Fruit fly (Drosophila melanogaster) whole organism, wandering third instar larva: ENCODE measurements around the gene ACXA.

Experiments
- Abd-B ChIP-seq: fragments of >200 bp; optimal IDR thresholded peaks from 2 replicates; lab custom pipeline; 2017; ENCODE audit warnings: missing biosample characterization, missing genetic modification characterization
- CG32264 ChIP-seq: fragments of 200-800 bp; sonication (Bioruptor generic); optimal IDR thresholded peaks from 2 replicates; lab custom pipeline; 2016; ENCODE audit warnings: missing biosample characterization, missing genetic modification characterization
- CG9705 ChIP-seq: fragments of 200-800 bp; sonication (Bioruptor generic); optimal IDR thresholded peaks from 2 replicates; lab custom pipeline; 2018; ENCODE audit warnings: missing biosample characterization, mild to moderate bottlenecking, missing genetic modification characterization
- CrebA ChIP-seq: fragments of 200-800 bp; sonication (Bioruptor generic); optimal IDR thresholded peaks from 2 replicates; lab custom pipeline; 2016; ENCODE audit warnings: missing biosample characterization, mild to moderate bottlenecking, missing genetic modification characterization, borderline replicate concordance
- Dfd ChIP-seq: fragments of >200 bp; optimal IDR thresholded peaks from 2 replicates; lab custom pipeline; 2017; ENCODE audit warnings: missing biosample characterization, missing genetic modification characterization
- Dif ChIP-seq: fragments of 200-275, 200-300 bp; sonication (Bioruptor generic); optimal IDR thresholded peaks from 2 replicates; lab custom pipeline; 2018; ENCODE audit warnings: missing biosample characterization, missing genetic modification characterization; ENCODE audit not compliant: partially characterized antibody
- GATAd ChIP-seq: sonication (Bioruptor generic); optimal IDR thresholded peaks from 2 replicates; lab custom pipeline; 2016; ENCODE audit warnings: missing biosample characterization, missing genetic modification characterization
- HLH106 ChIP-seq: fragments of 200-800 bp; optimal IDR thresholded peaks from 3 replicates; lab custom pipeline; 2019; ENCODE audit warnings: missing biosample characterization, mild to moderate bottlenecking, missing genetic modification characterization, moderate library complexity
- Hnf4 ChIP-seq: fragments of 200-800 bp; sonication (Bioruptor generic); optimal IDR thresholded peaks from 2 replicates; lab custom pipeline; 2016; ENCODE audit warnings: missing biosample characterization, mild to moderate bottlenecking, missing genetic modification characterization
- Hr78 ChIP-seq: fragments of >200 bp; optimal IDR thresholded peaks from 2 replicates; lab custom pipeline; 2017; ENCODE audit warnings: missing biosample characterization, missing genetic modification characterization
- Hr83 ChIP-seq: fragments of 200-300 bp; sonication (Bioruptor generic); optimal IDR thresholded peaks from 2 replicates; lab custom pipeline; 2016; ENCODE audit warnings: missing biosample characterization, mild to moderate bottlenecking, missing genetic modification characterization, moderate library complexity; ENCODE audit not compliant: poor library complexity, severe bottlenecking
- Jra ChIP-seq: sonication (Bioruptor generic); optimal IDR thresholded peaks from 2 replicates; lab custom pipeline; 2016; ENCODE audit warnings: missing biosample characterization, missing genetic modification characterization
- Mio ChIP-seq: sonication (Bioruptor generic); optimal IDR thresholded peaks from 2 replicates; lab custom pipeline; 2016; ENCODE audit warnings: missing biosample characterization, missing genetic modification characterization
- Myc ChIP-seq: fragments of >200 bp; optimal IDR thresholded peaks from 2 replicates; lab custom pipeline; 2017
- N ChIP-seq: fragments of >200 bp; optimal IDR thresholded peaks from 2 replicates; lab custom pipeline; 2018; ENCODE audit warnings: missing biosample characterization, missing external identifiers, missing genetic modification characterization
- OdsH ChIP-seq: fragments of 200-800 bp; sonication (Bioruptor generic); optimal IDR thresholded peaks from 2 replicates; lab custom pipeline; 2016; ENCODE audit warnings: missing biosample characterization, mild to moderate bottlenecking, missing genetic modification characterization
- Rel ChIP-seq, 2 experiments: fragments of 200-800 bp; sonication (Bioruptor generic) in 1 of 2; optimal IDR thresholded peaks; 2 replicates in 1 of 2; 3 replicates in 1 of 2; lab custom pipeline; 2016 to 2019; ENCODE audit warnings: mild to moderate bottlenecking in 2 of 2, missing biosample characterization in 2 of 2, missing genetic modification characterization in 2 of 2, moderate library complexity in 1 of 2
- Sp1 ChIP-seq: fragments of 200-800 bp; sonication (Bioruptor generic); optimal IDR thresholded peaks from 3 replicates; lab custom pipeline; 2019; ENCODE audit warnings: missing biosample characterization, mild to moderate bottlenecking, missing genetic modification characterization, moderate library complexity
- Vsx2 ChIP-seq: fragments of 200-300, 225-300 bp; sonication (Bioruptor generic); optimal IDR thresholded peaks from 2 replicates; lab custom pipeline; 2018; ENCODE audit warnings: missing biosample characterization, missing genetic modification characterization; ENCODE audit not compliant: partially characterized antibody
- br ChIP-seq: fragments of 200-800 bp; sonication (Bioruptor generic); optimal IDR thresholded peaks from 2 replicates; lab custom pipeline; 2016; ENCODE audit warnings: missing biosample characterization, missing genetic modification characterization
- brk ChIP-seq: fragments of 200-800 bp; sonication (Bioruptor generic); optimal IDR thresholded peaks from 2 replicates; lab custom pipeline; 2016; ENCODE audit warnings: missing biosample characterization, mild to moderate bottlenecking, missing genetic modification characterization
- dl ChIP-seq, 2 experiments: fragments of 175-275, 200-275 bp in 1 of 2; fragments of 200-275 bp in 1 of 2; sonication (Bioruptor generic); optimal IDR thresholded peaks; lab custom pipeline; 2018; ENCODE audit warnings: mild to moderate bottlenecking in 2 of 2, missing biosample characterization in 2 of 2, missing genetic modification characterization in 2 of 2, moderate library complexity in 2 of 2; ENCODE audit not compliant: partially characterized antibody in 2 of 2, insufficient read depth in 1 of 2
- dmrt93B ChIP-seq: fragments of 200-800 bp; sonication (Bioruptor generic); optimal IDR thresholded peaks from 2 replicates; lab custom pipeline; 2018; ENCODE audit warnings: missing biosample characterization, mild to moderate bottlenecking, missing genetic modification characterization
- dsf ChIP-seq: sonication (Bioruptor generic); optimal IDR thresholded peaks from 2 replicates; lab custom pipeline; 2016; ENCODE audit warnings: missing biosample characterization, missing genetic modification characterization, borderline replicate concordance
- ey ChIP-seq: fragments of 200-800 bp; sonication (Bioruptor generic); optimal IDR thresholded peaks from 2 replicates; lab custom pipeline; 2016; ENCODE audit warnings: missing biosample characterization, missing genetic modification characterization
- foxo ChIP-seq, 2 experiments: fragments of 200-800 bp; sonication (Bioruptor generic); optimal IDR thresholded peaks; 2 replicates in 1 of 2; 3 replicates in 1 of 2; lab custom pipeline; 2016 to 2017; ENCODE audit warnings: missing biosample characterization in 2 of 2, missing genetic modification characterization in 2 of 2
- fru ChIP-seq: fragments of 200-800 bp; sonication (Bioruptor generic); optimal IDR thresholded peaks from 3 replicates; lab custom pipeline; 2016; ENCODE audit warnings: missing biosample characterization, mild to moderate bottlenecking, missing genetic modification characterization
- h ChIP-seq: fragments of 200-800 bp; sonication (Bioruptor generic); optimal IDR thresholded peaks from 3 replicates; lab custom pipeline; 2016; ENCODE audit warnings: missing biosample characterization, mild to moderate bottlenecking, missing genetic modification characterization
- jim ChIP-seq: fragments of 175-275, 200-325 bp; sonication (Bioruptor generic); optimal IDR thresholded peaks from 2 replicates; lab custom pipeline; 2016; ENCODE audit warnings: missing biosample characterization, mild to moderate bottlenecking, missing genetic modification characterization
- lola ChIP-seq: fragments of >200 bp; optimal IDR thresholded peaks from 2 replicates; lab custom pipeline; 2017; ENCODE audit warnings: missing biosample characterization, missing genetic modification characterization
- pan ChIP-seq: fragments of >200 bp; optimal IDR thresholded peaks from 2 replicates; lab custom pipeline; 2017
- psq ChIP-seq: fragments of 200-800 bp; sonication (Bioruptor generic); optimal IDR thresholded peaks from 3 replicates; lab custom pipeline; 2017; ENCODE audit warnings: missing biosample characterization, mild to moderate bottlenecking, missing genetic modification characterization, moderate library complexity
- rgr ChIP-seq: fragments of 200-800 bp; sonication (Bioruptor generic); optimal IDR thresholded peaks from 3 replicates; lab custom pipeline; 2016; ENCODE audit warnings: missing biosample characterization, mild to moderate bottlenecking, missing genetic modification characterization
- sage ChIP-seq: fragments of 200-800 bp; sonication (Bioruptor generic); optimal IDR thresholded peaks from 2 replicates; lab custom pipeline; 2016; ENCODE audit warnings: missing biosample characterization, mild to moderate bottlenecking, missing genetic modification characterization
- sv ChIP-seq: fragments of 200-800 bp; sonication (Bioruptor generic); optimal IDR thresholded peaks from 3 replicates; lab custom pipeline; 2016; ENCODE audit warnings: missing biosample characterization, missing genetic modification characterization
- tai ChIP-seq: sonication (Bioruptor generic); optimal IDR thresholded peaks from 2 replicates; lab custom pipeline; 2016; ENCODE audit warnings: missing biosample characterization, missing genetic modification characterization
- usp ChIP-seq: fragments of >200 bp; optimal IDR thresholded peaks from 2 replicates; lab custom pipeline; 2017; ENCODE audit warnings: missing biosample characterization, missing genetic modification characterization
- woc ChIP-seq: sonication (Bioruptor generic); optimal IDR thresholded peaks from 2 replicates; lab custom pipeline; 2016; ENCODE audit warnings: missing biosample characterization, mild to moderate bottlenecking, missing genetic modification characterization

ACXA gene

DNA sequence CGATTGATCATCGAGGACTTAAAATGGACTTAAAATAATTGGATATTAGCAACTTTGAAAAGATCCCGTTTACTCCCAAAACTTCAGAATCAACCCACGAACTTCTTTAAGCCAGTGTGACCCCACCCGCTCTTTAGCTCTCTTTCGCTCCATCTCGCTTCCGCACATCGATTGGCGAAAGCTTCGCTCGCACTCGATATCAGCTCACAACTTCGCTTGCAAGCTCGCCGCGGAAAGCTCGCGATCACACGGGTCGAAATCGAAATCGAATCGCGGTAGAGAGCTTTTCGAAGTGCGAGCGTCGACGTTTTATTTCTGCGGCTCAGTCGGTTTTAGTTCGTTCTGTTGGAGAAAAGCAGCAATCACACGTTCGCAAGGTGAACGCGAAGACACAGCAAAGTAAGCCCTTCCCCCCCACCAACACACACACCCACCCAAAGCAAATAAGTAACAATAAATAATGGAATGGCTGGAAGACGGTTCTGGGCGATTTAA is 53.2 kb downstream of the ACXA start, which contains the start of gene Vha68-2:
TSS of gene Vha68-2 (plus strand) at position 278 of the 495 bp plus-strand sequence.
- TF ChIP-seq brk (GFP tag; lab: Kevin White, UChicago) (no peak), Rel (GFP tag; optimal IDR thresholded peaks at IDR 0.05; lab: Kevin White, UChicago) (no peak), Rel (tag; optimal IDR thresholded peaks at IDR 0.05; lab: Kevin White, UChicago) (peak; percentile 69), pan (no peak), br (GFP tag; lab: Kevin White, UChicago) (peak; percentile 55), rgr (peak; percentile 84), Dfd (GFP tag; lab: Kevin White, UChicago) (no peak), Vsx2 (GFP tag; lab: Kevin White, UChicago) (no peak), GATAd (GFP tag; lab: Kevin White, UChicago) (no peak), Jra (GFP tag; lab: Kevin White, UChicago) (no peak), jim (GFP tag; lab: Kevin White, UChicago) (no peak), dsf (GFP tag; lab: Kevin White, UChicago) (no peak), Mio (no peak), CG9705 (peak; percentile 40), Sp1 (GFP tag; lab: Kevin White, UChicago) (peak; percentile 61), Abd-B (GFP tag; lab: Kevin White, UChicago) (no peak), psq (no peak), tai (GFP tag; lab: Kevin White, UChicago) (no peak), sage (GFP tag; lab: Kevin White, UChicago) (no peak), Hr83 (GFP tag; lab: Kevin White, UChicago) (no peak), dmrt93B (no peak), Hnf4 (GFP tag; lab: Kevin White, UChicago) (peak; percentile 45), OdsH (GFP tag; lab: Kevin White, UChicago) (no peak), lola (GFP tag; lab: Kevin White, UChicago) (no peak), Hr78 (GFP tag; lab: Kevin White, UChicago) (no peak), woc (GFP tag; lab: Kevin White, UChicago) (peak; percentile 70), ey (GFP tag; lab: Kevin White, UChicago) (peak; percentile 34), N (GFP tag; lab: Kevin White, UChicago) (no peak), Dif (GFP tag; lab: Kevin White, UChicago) (no peak), HLH106 (tag; lab: Kevin White, UChicago) (no peak), foxo (GFP tag; optimal IDR thresholded peaks at IDR 0.05; lab: Kevin White, UChicago) (peak in 1 of 2 experiments; percentile 49), fru (peak; percentile 48), usp (no peak), sv (GFP tag; lab: Kevin White, UChicago) (no peak), CG32264 (no peak), h (GFP tag; lab: Kevin White, UChicago) (peak; percentile 5), CrebA (peak; percentile 20), dl (GFP tag; optimal IDR thresholded peaks at IDR 0.05; lab: Kevin White, UChicago; ENCODE audit: insufficient read depth in 1 of 2, partially characterized antibody in 2 of 2) (no peak), Myc (lab: Kevin White, UChicago) (no peak)

DNA sequence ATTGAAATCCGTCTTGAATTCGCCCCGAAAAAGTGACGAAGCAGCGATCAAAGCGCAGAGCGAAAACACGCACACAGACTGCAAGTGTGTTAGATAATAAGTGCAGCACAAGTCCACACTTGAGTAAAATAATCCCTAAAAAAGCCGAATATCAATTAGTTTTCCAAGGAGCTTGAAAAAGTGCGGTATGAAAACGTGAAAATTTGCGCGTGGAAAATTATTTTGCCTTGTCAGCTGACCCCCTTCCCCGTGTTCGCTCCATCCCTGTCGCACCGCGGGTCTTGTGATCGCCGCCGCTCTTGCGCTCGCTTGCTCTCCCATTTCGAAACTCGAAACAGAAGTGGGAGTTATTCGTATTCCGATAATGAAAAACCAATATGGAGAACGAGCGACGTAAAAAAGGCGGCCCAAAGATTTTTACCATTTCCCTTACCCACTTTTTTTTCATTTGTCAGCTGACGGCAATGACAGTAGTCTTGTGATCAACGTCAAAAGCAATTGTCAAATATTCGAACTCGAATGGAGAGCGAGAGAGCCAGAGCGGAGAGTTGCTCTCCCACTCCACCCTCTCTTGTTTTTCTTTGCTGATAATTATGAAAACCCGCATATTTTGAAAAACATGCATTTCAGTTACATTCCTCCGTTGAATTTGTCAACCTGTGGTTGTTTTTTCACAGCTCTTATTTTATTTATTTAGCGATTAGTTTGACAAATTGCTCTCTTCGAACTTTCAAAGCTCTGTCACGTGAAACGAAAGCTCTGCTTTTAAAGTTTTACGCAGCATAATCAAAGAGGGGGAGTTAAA is 53.9 kb downstream of the ACXA start:
- TF ChIP-seq Myc (lab: Kevin White, UChicago) (no peak), CrebA (peak; percentile 51), N (GFP tag; lab: Kevin White, UChicago) (no peak), Hnf4 (GFP tag; lab: Kevin White, UChicago) (no peak), Dif (GFP tag; lab: Kevin White, UChicago) (peak; percentile 19), sage (GFP tag; lab: Kevin White, UChicago) (peak; percentile 1), psq (peak; percentile 90), foxo (GFP tag; optimal IDR thresholded peaks at IDR 0.05; lab: Kevin White, UChicago) (no peak)
